Worm (Caenorhabditis elegans): Measurements from ENCODE around the gene atp-4.

The atp-4 gene

ce11 chrV:6400950-6401551 is 25.9 kb downstream of the atp-4 start:
- TF ChIP-seq crh-2 (tag; optimal IDR thresholded peaks at IDR 0.05) = peak; percentile 55
- TF ChIP-seq unc-39 (tag; optimal IDR thresholded peaks at IDR 0.05) = no peak

ce11 chrV:6400528-6400927 is 26.4 kb downstream of the atp-4 start:
- TF ChIP-seq crh-2 (tag; optimal IDR thresholded peaks at IDR 0.05) (peak; percentile 14), fos-1 (tag; optimal IDR thresholded peaks at IDR 0.05) (peak; percentile 32), lin-11 (tag; optimal IDR thresholded peaks at IDR 0.05) (no peak), nhr-25 (tag; optimal IDR thresholded peaks at IDR 0.05) (no peak), nhr-12 (tag; optimal IDR thresholded peaks at IDR 0.05) (no peak)

ce11 chrV:6399831-6400230 is 27.1 kb downstream of the atp-4 start, which contains the start of gene gfi-1:
Gene gfi-1 (minus strand): TSS chrV:6399931.
- TF ChIP-seq peb-1 (tag; optimal IDR thresholded peaks at IDR 0.05) = no peak
- no peak for TF ChIP-seq elt-1 (tag; optimal IDR thresholded peaks at IDR 0.05)
- TF ChIP-seq alr-1 (tag; optimal IDR thresholded peaks at IDR 0.05) = no peak
- TF ChIP-seq nhr-10 (tag; optimal IDR thresholded peaks at IDR 0.05) = no peak
- no peak for TF ChIP-seq mbf-1 (tag; optimal IDR thresholded peaks at IDR 0.05)
- TF ChIP-seq lin-39 (tag; optimal IDR thresholded peaks at IDR 0.05) = no peak

- TF ChIP-seq Y55F3AM.14 (GFP tag; optimal IDR thresholded peaks at IDR 0.05) (no peak), nhr-21 (tag; optimal IDR thresholded peaks at IDR 0.05) (no peak), elt-3 (tag; optimal IDR thresholded peaks at IDR 0.05) (no peak), fos-1 (tag; optimal IDR thresholded peaks at IDR 0.05) (peak; percentile 67), elt-1 (tag; optimal IDR thresholded peaks at IDR 0.05) (no peak), gmeb-1 (tag; optimal IDR thresholded peaks at IDR 0.05) (no peak), nhr-77 (tag; optimal IDR thresholded peaks at IDR 0.05) (no peak), nhr-10 (tag; optimal IDR thresholded peaks at IDR 0.05) (no peak), ztf-11 (tag; optimal IDR thresholded peaks at IDR 0.05) (no peak), sma-9 (GFP tag; optimal IDR thresholded peaks at IDR 0.05) (peak; percentile 50), sma-9 (tag; optimal IDR thresholded peaks at IDR 0.05) (no peak), mbf-1 (tag; optimal IDR thresholded peaks at IDR 0.05) (no peak), alr-1 (tag; optimal IDR thresholded peaks at IDR 0.05) (no peak), blmp-1 (tag; optimal IDR thresholded peaks at IDR 0.05; ENCODE audit: insufficient read depth) (no peak), nhr-237 (tag; optimal IDR thresholded peaks at IDR 0.05) (no peak), zag-1 (tag; optimal IDR thresholded peaks at IDR 0.05) (no peak), sem-4 (tag; optimal IDR thresholded peaks at IDR 0.05) (no peak), lsy-2 (tag; optimal IDR thresholded peaks at IDR 0.05) (no peak), dmd-4 (tag; optimal IDR thresholded peaks at IDR 0.05) (no peak), crh-2 (tag; optimal IDR thresholded peaks at IDR 0.05) (peak; percentile 3), mab-5 (tag; optimal IDR thresholded peaks at IDR 0.05) (no peak), nhr-11 (tag; optimal IDR thresholded peaks at IDR 0.05) (no peak), nhr-23 (tag; optimal IDR thresholded peaks at IDR 0.05) (no peak), ceh-82 (tag; optimal IDR thresholded peaks at IDR 0.05) (no peak), aly-2 (tag; optimal IDR thresholded peaks at IDR 0.05) (no peak), lin-11 (tag; optimal IDR thresholded peaks at IDR 0.05) (no peak), snpc-4 (tag; optimal IDR thresholded peaks at IDR 0.05) (no peak), ZK546.5 (tag; optimal IDR thresholded peaks at IDR 0.05) (no peak)
These were observed 28.0 kb downstream of the atp-4 start for ce11 chrV:6398922-6399321.

- TF ChIP-seq R02D3.7 (tag; optimal IDR thresholded peaks at IDR 0.05) (no peak), skn-1 (tag; optimal IDR thresholded peaks at IDR 0.05) (no peak), gmeb-1 (tag; optimal IDR thresholded peaks at IDR 0.05) (no peak), C34F6.9 (tag; optimal IDR thresholded peaks at IDR 0.05) (no peak), ztf-1 (GFP tag; conservative IDR thresholded peaks at IDR 0.05) (no peak), lin-39 (tag; optimal IDR thresholded peaks at IDR 0.05) (no peak), ama-1 (optimal IDR thresholded peaks at IDR 0.05) (no peak), nhr-77 (tag; optimal IDR thresholded peaks at IDR 0.05) (no peak), mbf-1 (tag; optimal IDR thresholded peaks at IDR 0.05) (no peak), mdl-1 (tag; optimal IDR thresholded peaks at IDR 0.05) (no peak), ZK546.5 (tag; optimal IDR thresholded peaks at IDR 0.05) (no peak), nhr-11 (tag; optimal IDR thresholded peaks at IDR 0.05) (no peak), zag-1 (tag; optimal IDR thresholded peaks at IDR 0.05) (no peak), dmd-4 (tag; optimal IDR thresholded peaks at IDR 0.05) (no peak), elt-3 (tag; optimal IDR thresholded peaks at IDR 0.05) (no peak)
These were observed 36.7 kb downstream of the atp-4 start, which contains the start of gene F57F4.1 for ce11 chrV:6390163-6390562. Gene F57F4.1 (plus strand): TSS chrV:6390463.

Data from whole organism, L2 larva.